Worm (Caenorhabditis elegans): ENCODE measurements around the gene srp-3.

ce11 chrV:1895483-1895882 is 13.2 kb upstream of the srp-3 start, which contains the start of gene nphp-2:
- TF ChIP-seq unc-62 (GFP tag; optimal IDR thresholded peaks at IDR 0.05) = no peak
- no peak for TF ChIP-seq sea-2 (GFP tag; optimal IDR thresholded peaks at IDR 0.05)
- no peak for TF ChIP-seq tbx-2 (tag; optimal IDR thresholded peaks at IDR 0.05)
- no peak for TF ChIP-seq zag-1 (tag; optimal IDR thresholded peaks at IDR 0.05)
- TF ChIP-seq pha-4 (tag; optimal IDR thresholded peaks at IDR 0.05) = no peak

All from whole organism, L3 larva.